Fruit fly (Drosophila melanogaster): ENCODE data around the gene CG17380.

Gene CG17380

DNA sequence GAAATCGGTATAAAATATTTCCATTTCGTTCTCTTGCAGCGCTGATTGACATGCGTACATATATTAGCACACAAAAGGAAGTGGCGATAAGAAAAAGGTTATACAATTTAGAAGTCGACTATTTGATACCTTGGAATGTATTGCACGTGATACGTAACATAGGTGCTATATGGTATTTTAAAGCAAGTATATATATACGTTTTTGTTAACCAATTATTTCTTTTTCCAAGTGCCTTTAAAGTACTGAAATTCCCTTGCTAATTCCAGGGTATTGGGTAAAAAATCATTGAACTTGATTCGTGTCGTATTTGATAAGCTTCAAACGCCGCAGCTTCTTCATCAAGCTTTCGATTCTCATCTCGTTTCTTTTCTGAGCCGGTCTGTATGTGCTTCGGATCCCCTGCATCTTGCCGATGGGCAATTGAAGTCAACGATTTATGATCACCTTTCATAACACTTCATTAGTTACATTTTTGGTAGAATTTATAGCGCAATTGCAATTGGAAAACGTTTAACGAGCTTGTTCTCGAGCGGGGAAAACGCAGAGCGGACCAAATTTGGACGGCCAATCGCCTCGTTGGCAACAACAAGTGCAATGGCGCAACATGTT, 39.9 kb downstream of the CG17380 start, which contains the start of gene CG4408 (continued):
- TF ChIP-seq CG6276 (GFP tag; optimal IDR thresholded peaks at IDR 0.05) (peak; percentile 52), fd59A (GFP tag; optimal IDR thresholded peaks at IDR 0.05) (peak; percentile 8), CG7368 (GFP tag; optimal IDR thresholded peaks at IDR 0.05) (peak; percentile 75), Ets21C (GFP tag; optimal IDR thresholded peaks at IDR 0.05) (peak; percentile 88), Sox102F (GFP tag; optimal IDR thresholded peaks at IDR 0.05) (peak; percentile 91), net (GFP tag; optimal IDR thresholded peaks at IDR 0.05) (peak; percentile 61), Met (GFP tag; optimal IDR thresholded peaks at IDR 0.05) (peak; percentile 91), achi (GFP tag; optimal IDR thresholded peaks at IDR 0.05) (peak; percentile 69), CG4318 (GFP tag; optimal IDR thresholded peaks at IDR 0.05) (peak; percentile 29)

DNA sequence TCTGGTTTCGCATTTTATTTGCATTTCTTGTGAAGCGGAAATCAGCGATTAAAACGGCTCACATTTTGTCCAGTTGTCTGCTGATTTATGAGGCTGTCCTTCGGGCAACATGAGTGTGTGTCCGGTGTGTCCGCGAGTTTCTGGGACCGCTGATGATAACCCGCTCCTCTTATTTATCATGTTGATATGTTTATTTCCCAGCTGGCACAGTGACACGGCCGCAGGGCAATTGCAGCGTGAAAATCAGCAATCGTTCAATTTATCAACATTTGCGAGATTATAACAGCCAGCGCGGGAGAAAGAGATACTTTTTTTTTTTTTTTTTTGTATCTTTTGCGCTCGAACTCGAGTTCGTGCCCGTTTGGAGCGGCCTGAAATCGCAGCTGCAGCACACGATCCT, 43.2 kb downstream of the CG17380 start:
- peak; percentile 94 for TF ChIP-seq svp (GFP tag)
- TF ChIP-seq CG6276 (GFP tag; optimal IDR thresholded peaks at IDR 0.05) = no peak

DNA sequence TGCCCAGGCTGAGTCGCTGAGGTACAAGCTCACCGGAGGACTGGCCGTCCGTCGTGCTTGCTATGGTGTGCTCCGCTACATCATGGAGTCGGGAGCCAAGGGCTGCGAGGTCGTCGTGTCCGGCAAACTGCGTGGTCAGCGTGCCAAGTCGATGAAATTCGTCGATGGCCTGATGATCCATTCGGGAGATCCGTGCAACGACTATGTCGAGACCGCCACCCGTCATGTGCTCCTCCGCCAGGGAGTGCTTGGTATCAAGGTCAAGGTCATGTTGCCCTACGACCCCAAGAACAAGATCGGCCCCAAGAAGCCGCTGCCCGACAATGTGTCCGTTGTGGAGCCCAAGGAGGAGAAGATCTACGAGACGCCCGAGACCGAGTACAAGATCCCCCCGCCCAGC, 44.1 kb downstream of the CG17380 start:
- TF ChIP-seq svp (GFP tag) (peak; percentile 70), CG6808 (GFP tag; optimal IDR thresholded peaks at IDR 0.05) (no peak)

DNA sequence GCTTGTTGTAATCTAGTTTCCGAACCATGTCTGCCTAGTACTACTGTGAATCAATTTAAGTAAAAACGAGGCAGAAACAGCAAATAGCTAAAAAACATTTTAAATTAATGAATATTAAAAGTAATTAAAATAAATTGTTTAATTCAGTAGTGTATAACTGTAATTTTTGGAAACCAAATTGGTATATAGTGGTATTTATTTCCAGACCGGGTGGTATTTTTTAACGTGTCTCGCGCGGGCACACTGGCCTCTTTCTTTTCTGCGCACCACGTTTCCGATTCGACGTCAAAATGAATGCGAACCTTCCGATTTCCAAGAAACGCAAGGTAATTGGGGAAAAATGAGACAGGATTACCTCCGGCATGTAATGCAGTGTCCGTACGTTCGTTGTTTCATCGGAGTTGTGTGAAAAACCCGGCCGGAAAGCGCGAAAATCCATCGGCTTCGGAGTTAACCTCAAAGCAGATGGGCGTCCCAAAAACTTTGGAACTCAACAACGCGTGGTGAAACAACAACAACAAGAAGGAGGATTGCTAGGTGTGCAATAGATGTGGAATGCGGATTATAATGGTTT, 44.9 kb downstream of the CG17380 start, which contains the start of gene RpS3:
RpS3 (plus strand) TSS at position 248 of the 574 bp plus-strand sequence.
- TF ChIP-seq Gug (GFP tag; IDR thresholded peaks at IDR 0.05) (no peak), CG7368 (GFP tag; optimal IDR thresholded peaks at IDR 0.05) (no peak), Lpt (GFP tag; optimal IDR thresholded peaks at IDR 0.05) (no peak), eg (GFP tag; IDR thresholded peaks at IDR 0.05) (no peak; the same call in 2 of the 3 replicates), CG6792 (GFP tag; optimal IDR thresholded peaks at IDR 0.05) (no peak), Met (GFP tag; optimal IDR thresholded peaks at IDR 0.05) (no peak), Hr39 (GFP tag; optimal IDR thresholded peaks at IDR 0.05) (no peak), dsx (GFP tag; optimal IDR thresholded peaks at IDR 0.05; ENCODE audit: poor library complexity, severe bottlenecking) (no peak), dac (GFP tag; optimal IDR thresholded peaks at IDR 0.05) (no peak), Eip93F (GFP tag; optimal IDR thresholded peaks at IDR 0.05) (no peak), Ets21C (GFP tag; optimal IDR thresholded peaks at IDR 0.05) (no peak), CG10669 (GFP tag; optimal IDR thresholded peaks at IDR 0.05) (no peak), acj6 (GFP tag; optimal IDR thresholded peaks at IDR 0.05) (no peak), CG15336 (GFP tag; IDR thresholded peaks at IDR 0.05) (no peak), Sox102F (GFP tag; optimal IDR thresholded peaks at IDR 0.05) (peak; percentile 1), Smox (GFP tag; optimal IDR thresholded peaks at IDR 0.05) (no peak), svp (GFP tag) (peak; percentile 14), CG1621 (tag; optimal IDR thresholded peaks at IDR 0.05) (no peak), Sox15 (GFP tag; optimal IDR thresholded peaks at IDR 0.05) (no peak), CG11762 (GFP tag; optimal IDR thresholded peaks at IDR 0.05; ENCODE audit: insufficient read depth) (no peak), CG9139 (GFP tag; optimal IDR thresholded peaks at IDR 0.05) (no peak), CG16779 (tag; optimal IDR thresholded peaks at IDR 0.05) (no peak), Blimp-1 (GFP tag; optimal IDR thresholded peaks at IDR 0.05) (no peak), CG8319 (GFP tag; optimal IDR thresholded peaks at IDR 0.05) (no peak), CG11902 (GFP tag; optimal IDR thresholded peaks at IDR 0.05) (no peak), esn (GFP tag; optimal IDR thresholded peaks at IDR 0.05) (no peak), lz (GFP tag; optimal IDR thresholded peaks at IDR 0.05) (no peak), achi (GFP tag; optimal IDR thresholded peaks at IDR 0.05) (peak; percentile 98), fd59A (GFP tag; optimal IDR thresholded peaks at IDR 0.05) (no peak), cyc (GFP tag; optimal IDR thresholded peaks at IDR 0.05) (no peak), CG3032 (tag; optimal IDR thresholded peaks at IDR 0.05) (no peak), CG8632 (GFP tag; optimal IDR thresholded peaks at IDR 0.05) (no peak), CG3919 (GFP tag; optimal IDR thresholded peaks at IDR 0.05) (peak; percentile 5), salr (GFP tag; optimal IDR thresholded peaks at IDR 0.05) (no peak), spab (GFP tag; optimal IDR thresholded peaks at IDR 0.05) (no peak), ss (GFP tag; optimal IDR thresholded peaks at IDR 0.05) (peak; percentile 25 to 49), CG34406 (GFP tag; optimal IDR thresholded peaks at IDR 0.05) (peak; percentile 4), CG10631 (GFP tag; optimal IDR thresholded peaks at IDR 0.05) (no peak), CG6854 (GFP tag; optimal IDR thresholded peaks at IDR 0.05) (peak; percentile 80), CG6808 (GFP tag; optimal IDR thresholded peaks at IDR 0.05) (no peak)
